Fruit fly (Drosophila melanogaster): ENCODE measurements around the gene CG17803.
A peak's percentile ranks its signal among the peaks of the same experiment; 100 is the strongest.

DNA sequence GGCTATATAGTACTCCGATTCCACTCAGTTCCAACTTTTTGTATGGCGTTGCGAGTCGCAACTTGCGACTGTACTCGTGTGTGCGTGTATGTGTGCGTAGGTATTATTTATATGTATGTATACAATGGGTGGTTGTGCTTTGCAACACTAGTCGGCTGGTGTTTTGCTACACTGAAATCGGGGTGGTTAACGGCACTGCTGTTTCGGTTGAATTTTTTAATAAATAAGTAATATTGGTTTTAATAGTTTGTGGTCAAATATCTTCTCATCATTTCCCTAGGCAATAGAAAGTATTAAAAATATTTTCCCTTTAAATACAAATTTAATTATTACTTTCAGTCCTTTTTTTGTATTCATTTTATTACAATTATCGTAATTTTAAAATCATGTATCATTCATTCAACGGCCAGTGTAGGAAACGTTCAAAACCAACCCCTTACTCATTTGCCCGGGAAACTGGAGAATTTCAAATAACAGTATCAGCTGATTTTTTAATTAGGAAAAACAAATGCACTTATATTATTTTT, 3.0 kb downstream of the CG17803 start, which contains the start of gene CG7379:
- TF ChIP-seq CG6276 (GFP tag; optimal IDR thresholded peaks at IDR 0.05) (no peak), topi (GFP tag; optimal IDR thresholded peaks at IDR 0.05) (peak; percentile 88), CG31627 (GFP tag; optimal IDR thresholded peaks at IDR 0.05) (peak; percentile 90)

Measured in whole organism, prepupa.